Fruit fly (Drosophila melanogaster): ENCODE data around the gene CG12003.

CG12003 gene

DNA sequence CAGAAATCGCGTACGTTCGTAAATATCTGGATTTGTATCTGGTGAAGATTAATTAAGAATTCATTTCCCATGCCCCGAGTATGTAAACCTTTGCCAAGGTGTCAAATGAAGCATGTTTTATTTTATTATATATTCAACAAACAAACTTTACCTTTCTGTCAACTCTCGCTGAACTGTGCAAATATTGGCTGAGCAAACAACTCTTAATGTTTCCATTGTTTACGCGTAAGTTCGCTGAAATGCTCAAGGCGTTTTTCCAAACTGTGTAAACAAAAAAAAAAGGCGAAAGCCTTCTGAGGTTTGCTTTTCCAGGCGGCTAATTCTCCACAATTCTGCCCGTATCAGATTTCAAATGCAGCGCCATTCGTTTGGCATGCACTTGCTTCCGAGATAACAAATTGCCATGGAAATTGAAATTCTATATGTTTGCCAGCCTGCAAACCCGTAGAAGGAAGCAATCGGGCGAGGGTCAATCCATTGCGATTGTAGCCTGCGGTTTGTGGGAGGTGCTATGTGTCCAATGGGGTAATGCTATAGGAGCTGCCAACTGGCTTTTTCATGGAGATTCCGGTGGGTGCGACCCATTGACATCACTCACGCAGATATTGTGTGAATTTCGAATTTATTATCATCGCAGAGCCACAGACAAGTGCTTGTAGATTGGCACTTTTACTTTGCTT is 26.6 kb downstream of the CG12003 start (continued):
- TF ChIP-seq pita (GFP tag; optimal IDR thresholded peaks at IDR 0.05) (no peak), yki (optimal IDR thresholded peaks at IDR 0.05) (no peak), CG8290 (GFP tag; optimal IDR thresholded peaks at IDR 0.05) (no peak), CG8290 (tag; optimal IDR thresholded peaks at IDR 0.05) (no peak), CG4282 (GFP tag; optimal IDR thresholded peaks at IDR 0.05) (no peak), CG7987 (GFP tag; optimal IDR thresholded peaks at IDR 0.05) (peak; percentile 96), CG10321 (GFP tag; IDR thresholded peaks at IDR 0.05) (0 out of 2 replicates have a peak, but pooled peaks have one; percentile 26), CG16813 (GFP tag; IDR thresholded peaks at IDR 0.05; ENCODE audit: partially characterized antibody) (no peak), D19B (GFP tag; optimal IDR thresholded peaks at IDR 0.05) (no peak), hbn (GFP tag; IDR thresholded peaks at IDR 0.05; ENCODE audit: partially characterized antibody) (no peak), CG12391 (tag; optimal IDR thresholded peaks at IDR 0.05) (peak; percentile 28), CG12942 (GFP tag; optimal IDR thresholded peaks at IDR 0.05) (peak; percentile 38), CG17186 (GFP tag; optimal IDR thresholded peaks at IDR 0.05) (no peak), CG10654 (GFP tag; optimal IDR thresholded peaks at IDR 0.05) (peak; percentile 58), row (GFP tag; IDR thresholded peaks at IDR 0.05) (no peak), CG10274 (GFP tag; optimal IDR thresholded peaks at IDR 0.05) (peak; percentile 71), Mrtf (GFP tag; IDR thresholded peaks at IDR 0.05) (0 out of 3 replicates have a peak, but pooled peaks have one; percentile 11), Pdp1 (GFP tag; optimal IDR thresholded peaks at IDR 0.05) (peak in 1 of 2 experiments; percentile 23), Sry-δ (GFP tag; optimal IDR thresholded peaks at IDR 0.05) (peak; percentile 19), CG30020 (tag; optimal IDR thresholded peaks at IDR 0.05) (no peak), stc (GFP tag; IDR thresholded peaks at IDR 0.05) (peak; percentile 67), Hmr (GFP tag; optimal IDR thresholded peaks at IDR 0.05) (peak; percentile 94), H15 (GFP tag; IDR thresholded peaks at IDR 0.05) (no peak), NfI (GFP tag; optimal IDR thresholded peaks at IDR 0.05) (peak; percentile 71), dmrt99B (tag; optimal IDR thresholded peaks at IDR 0.05) (no peak), amos (GFP tag; IDR thresholded peaks at IDR 0.05; ENCODE audit: partially characterized antibody) (no peak), CG10462 (GFP tag; optimal IDR thresholded peaks at IDR 0.05) (no peak), Fer2 (tag; optimal IDR thresholded peaks at IDR 0.05) (peak; percentile 84), CG9932 (GFP tag; IDR thresholded peaks at IDR 0.05) (peak; percentile 68), Six4 (GFP tag; optimal IDR thresholded peaks at IDR 0.05) (peak; percentile 26), CG14710 (tag; optimal IDR thresholded peaks at IDR 0.05) (peak; percentile 1), Stat92E (GFP tag; optimal IDR thresholded peaks at IDR 0.05) (no peak), her (GFP tag; optimal IDR thresholded peaks at IDR 0.05) (peak; percentile 53), Hr3 (GFP tag; optimal IDR thresholded peaks at IDR 0.05) (no peak), Mad (GFP tag; optimal IDR thresholded peaks at IDR 0.05) (no peak), CG2712 (tag; optimal IDR thresholded peaks at IDR 0.05) (no peak), CG18599 (GFP tag; optimal IDR thresholded peaks at IDR 0.05) (peak; percentile 96), CG8944 (GFP tag; optimal IDR thresholded peaks at IDR 0.05) (peak; percentile 3), CG31388 (GFP tag; optimal IDR thresholded peaks at IDR 0.05) (peak; percentile 16), pzg (GFP tag; optimal IDR thresholded peaks at IDR 0.05) (no peak), CG1647 (GFP tag; optimal IDR thresholded peaks at IDR 0.05) (peak; percentile 81)

Measured in whole organism, embryonic.